Worm (Caenorhabditis elegans): ENCODE results near the gene F17A2.16.

- TF ChIP-seq ama-1 (optimal IDR thresholded peaks at IDR 0.05) (no peak), flt-1 (GFP tag; IDR thresholded peaks at IDR 0.05) (no peak), hnd-1 (tag; optimal IDR thresholded peaks at IDR 0.05) (no peak), ceh-36 (tag; optimal IDR thresholded peaks at IDR 0.05) (no peak), ets-7 (tag; optimal IDR thresholded peaks at IDR 0.05) (no peak), scrt-1 (GFP tag; IDR thresholded peaks at IDR 0.05) (no peak), tbx-37 (GFP tag; conservative IDR thresholded peaks at IDR 0.05) (no peak), tra-4 (tag; optimal IDR thresholded peaks at IDR 0.05) (no peak)
Measured at ce11 chrX:12273870-12274269, 34.4 kb upstream of the F17A2.16 start, which contains the start of gene H19J13.2.
